Worm (Caenorhabditis elegans) whole organism, L3 larva: ENCODE measurements around the gene cest-9.2.
A peak's percentile ranks its signal among the peaks of the same experiment; 100 is the strongest.

Source experiments
- R02D3.7 ChIP-seq: fragments of 150-350 bp; optimal IDR thresholded peaks from 2 replicates; lab custom pipeline; 2014; ENCODE audit warnings: missing biosample characterization, missing genetic modification characterization
- ZK546.5 ChIP-seq: sonication (generic microtip); optimal IDR thresholded peaks from 2 replicates; lab custom pipeline; 2017; ENCODE audit warnings: missing biosample characterization, missing genetic modification characterization
- aly-2 ChIP-seq: fragments of 150-350 bp; optimal IDR thresholded peaks from 2 replicates; lab custom pipeline; 2014; ENCODE audit warnings: missing biosample characterization, missing genetic modification characterization
- ama-1 ChIP-seq: fragments of 150-350 bp; optimal IDR thresholded peaks from 2 replicates; lab custom pipeline; 2018
- ceh-16 ChIP-seq: sonication (generic microtip); optimal IDR thresholded peaks from 2 replicates; lab custom pipeline; 2017; ENCODE audit warnings: missing biosample characterization, missing genetic modification characterization
- ceh-82 ChIP-seq: fragments of 150-350 bp; optimal IDR thresholded peaks from 2 replicates; lab custom pipeline; 2014; ENCODE audit warnings: missing biosample characterization, missing genetic modification characterization
- ceh-9 ChIP-seq: sonication (generic microtip); optimal IDR thresholded peaks from 2 replicates; lab custom pipeline; 2018; ENCODE audit warnings: missing biosample characterization, missing genetic modification characterization
- daf-12 ChIP-seq: fragments of 150-350 bp; optimal IDR thresholded peaks from 2 replicates; lab custom pipeline; 2014; ENCODE audit warnings: missing biosample characterization, missing genetic modification reagents, missing genetic modification characterization
- egl-27 ChIP-seq: sonication (generic microtip); optimal IDR thresholded peaks from 4 replicates; lab custom pipeline; 2017; ENCODE audit warnings: missing biosample characterization, missing genetic modification reagents, missing genetic modification characterization
- egl-5 ChIP-seq: fragments of 150-350 bp; optimal IDR thresholded peaks from 2 replicates; lab custom pipeline; 2017; ENCODE audit warnings: missing biosample characterization, missing genetic modification reagents, missing genetic modification characterization, inconsistent platforms
- elt-1 ChIP-seq: fragments of 150-350 bp; optimal IDR thresholded peaks from 2 replicates; lab custom pipeline; 2014; ENCODE audit warnings: missing biosample characterization, missing genetic modification characterization
- elt-2 ChIP-seq: sonication (generic microtip); optimal IDR thresholded peaks from 2 replicates; lab custom pipeline; 2016; ENCODE audit warnings: missing genetic modification reagents, mild to moderate bottlenecking, missing genetic modification characterization, missing compliant biosample characterization
- elt-3 ChIP-seq, 3 experiments: fragments of 150-350 bp in 1 of 3; sonication (generic microtip) in 2 of 3; optimal IDR thresholded peaks; 2 replicates in 2 of 3; 4 replicates in 1 of 3; lab custom pipeline; 2014 to 2017; ENCODE audit warnings: missing biosample characterization in 3 of 3, missing genetic modification characterization in 3 of 3
- fkh-10 ChIP-seq: sonication (generic microtip); optimal IDR thresholded peaks from 2 replicates; lab custom pipeline; 2017; ENCODE audit warnings: missing biosample characterization, missing genetic modification reagents, missing genetic modification characterization
- fkh-2 ChIP-seq: fragments of 150-350 bp; optimal IDR thresholded peaks from 2 replicates; lab custom pipeline; 2014; ENCODE audit warnings: missing biosample characterization, missing genetic modification reagents, missing genetic modification characterization
- fos-1 ChIP-seq: fragments of 150-350 bp; optimal IDR thresholded peaks from 2 replicates; lab custom pipeline; 2014; ENCODE audit warnings: missing biosample characterization, missing genetic modification characterization
- hmg-11 ChIP-seq: sonication (generic microtip); optimal IDR thresholded peaks from 2 replicates; lab custom pipeline; 2016; ENCODE audit warnings: missing genetic modification characterization, missing compliant biosample characterization
- jun-1 ChIP-seq: fragments of 150-350 bp; optimal IDR thresholded peaks from 2 replicates; lab custom pipeline; 2014; ENCODE audit warnings: missing biosample characterization, missing genetic modification reagents, missing genetic modification characterization
- lin-39 ChIP-seq: fragments of 150-350 bp; optimal IDR thresholded peaks from 2 replicates; lab custom pipeline; 2018; ENCODE audit warnings: missing biosample characterization, missing genetic modification reagents, missing genetic modification characterization
- lsy-12 ChIP-seq: sonication (generic microtip); optimal IDR thresholded peaks from 2 replicates; lab custom pipeline; 2016; ENCODE audit warnings: mild to moderate bottlenecking, missing genetic modification characterization, missing compliant biosample characterization
- mdl-1 ChIP-seq: fragments of 150-350 bp; optimal IDR thresholded peaks from 2 replicates; lab custom pipeline; 2014; ENCODE audit warnings: missing biosample characterization, missing genetic modification characterization
- mml-1 ChIP-seq: fragments of 150-350 bp; sonication (generic microtip); optimal IDR thresholded peaks from 3 replicates; lab custom pipeline; 2014; ENCODE audit warnings: missing biosample characterization, missing genetic modification characterization
- nfya-1 ChIP-seq: sonication (generic microtip); optimal IDR thresholded peaks from 2 replicates; lab custom pipeline; 2017; ENCODE audit warnings: missing genetic modification characterization, mild to moderate bottlenecking, missing compliant biosample characterization, antibody characterized with exemption, moderate library complexity; ENCODE audit not compliant: insufficient read depth
- nhr-11 ChIP-seq: fragments of 150-350 bp; optimal IDR thresholded peaks from 2 replicates; lab custom pipeline; 2014; ENCODE audit warnings: missing biosample characterization, missing genetic modification characterization
- nhr-12 ChIP-seq: fragments of 150-350 bp; optimal IDR thresholded peaks from 2 replicates; lab custom pipeline; 2014; ENCODE audit warnings: missing biosample characterization, missing genetic modification characterization
- nhr-28 ChIP-seq: fragments of 150-350 bp; optimal IDR thresholded peaks from 2 replicates; lab custom pipeline; 2014; ENCODE audit warnings: missing biosample characterization, missing genetic modification characterization
- nhr-43 ChIP-seq: sonication (generic microtip); optimal IDR thresholded peaks from 2 replicates; lab custom pipeline; 2016; ENCODE audit warnings: mild to moderate bottlenecking, missing genetic modification characterization, missing compliant biosample characterization; ENCODE audit not compliant: poor library complexity, severe bottlenecking
- nhr-76 ChIP-seq: fragments of 150-350 bp; sonication (generic microtip); optimal IDR thresholded peaks from 5 replicates; lab custom pipeline; 2014; ENCODE audit warnings: missing biosample characterization, missing genetic modification characterization
- nhr-77 ChIP-seq: fragments of 150-350 bp; optimal IDR thresholded peaks from 2 replicates; lab custom pipeline; 2014; ENCODE audit warnings: missing biosample characterization, missing genetic modification characterization
- pha-4 ChIP-seq: fragments of 150-350 bp; optimal IDR thresholded peaks from 2 replicates; lab custom pipeline; 2014; ENCODE audit warnings: missing biosample characterization, missing genetic modification reagents, missing genetic modification characterization
- pqm-1 ChIP-seq: fragments of 150-350 bp; optimal IDR thresholded peaks from 2 replicates; lab custom pipeline; 2017; ENCODE audit warnings: missing biosample characterization, missing genetic modification characterization, inconsistent platforms
- sea-2 ChIP-seq: fragments of 150-350 bp; sonication (generic microtip); optimal IDR thresholded peaks from 4 replicates; lab custom pipeline; 2014; ENCODE audit warnings: missing biosample characterization, missing genetic modification reagents, missing genetic modification characterization
- skn-1 ChIP-seq: fragments of 150-350 bp; optimal IDR thresholded peaks from 2 replicates; lab custom pipeline; 2014; ENCODE audit warnings: missing biosample characterization, missing genetic modification characterization
- snpc-4 ChIP-seq: fragments of 150-350 bp; optimal IDR thresholded peaks from 2 replicates; lab custom pipeline; 2014; ENCODE audit warnings: missing biosample characterization, missing genetic modification characterization
- tbx-2 ChIP-seq: sonication (generic microtip); optimal IDR thresholded peaks from 2 replicates; lab custom pipeline; 2016; ENCODE audit warnings: mild to moderate bottlenecking, missing genetic modification characterization, missing compliant biosample characterization
- unc-39 ChIP-seq: sonication (generic microtip); optimal IDR thresholded peaks from 4 replicates; lab custom pipeline; 2017; ENCODE audit warnings: missing biosample characterization, missing genetic modification characterization
- unc-62 ChIP-seq: fragments of 150-350 bp; sonication (generic microtip); optimal IDR thresholded peaks from 4 replicates; lab custom pipeline; 2014; ENCODE audit warnings: missing biosample characterization, missing genetic modification reagents, missing genetic modification characterization
- zag-1 ChIP-seq: fragments of 150-350 bp; optimal IDR thresholded peaks from 2 replicates; lab custom pipeline; 2014; ENCODE audit warnings: missing biosample characterization, missing genetic modification characterization

cest-9.2 gene

ce11 chrX:12229651-12230050 is 7.7 kb downstream of the cest-9.2 start, which contains the start of gene cest-7:
Gene cest-7 (plus strand): TSS chrX:12229951.
- TF ChIP-seq ceh-82 (tag; lab: Kevin White, UChicago) (no peak), ama-1 (lab: Kevin White, UChicago) (no peak), zag-1 (tag; lab: Kevin White, UChicago) (no peak), tbx-2 (tag; lab: Kevin White, UChicago) (no peak), unc-39 (tag; lab: Kevin White, UChicago) (no peak), elt-2 (tag; lab: Kevin White, UChicago) (no peak), jun-1 (tag; lab: Kevin White, UChicago) (no peak)

- TF ChIP-seq nhr-28 = no peak
- TF ChIP-seq pqm-1 (tag; lab: Kevin White, UChicago) = peak; percentile 5
- no peak for TF ChIP-seq egl-27
- TF ChIP-seq sea-2 (GFP tag; lab: Kevin White, UChicago) = no peak
- no peak for TF ChIP-seq egl-5
- no peak for TF ChIP-seq nhr-43 (tag; lab: Kevin White, UChicago)
- TF ChIP-seq ZK546.5 (tag; lab: Kevin White, UChicago) = no peak
- no peak for TF ChIP-seq daf-12 (tag; lab: Kevin White, UChicago)
- no peak for TF ChIP-seq zag-1 (tag; lab: Kevin White, UChicago)
- TF ChIP-seq mml-1 (tag; lab: Kevin White, UChicago) = no peak
- TF ChIP-seq elt-2 (tag; lab: Kevin White, UChicago) = peak; percentile 74
- TF ChIP-seq nhr-12 (tag; lab: Kevin White, UChicago) = no peak
- TF ChIP-seq skn-1 = no peak
- no peak for TF ChIP-seq elt-3 (tag; optimal IDR thresholded peaks at IDR 0.05; lab: Kevin White, UChicago)
- no peak for TF ChIP-seq fkh-2 (tag; lab: Kevin White, UChicago)
- TF ChIP-seq, all 47 proteins: peak for 2
Measured at ce11 chrX:12230357-12230756, 8.4 kb downstream of the cest-9.2 start.

ce11 chrX:12234424-12234823 is 12.5 kb downstream of the cest-9.2 start:
- no peak for TF ChIP-seq unc-62 (GFP tag; lab: Kevin White, UChicago)
- TF ChIP-seq nhr-76 (tag; lab: Kevin White, UChicago) = no peak
- TF ChIP-seq pha-4 (tag; lab: Kevin White, UChicago) = peak; percentile 37
- TF ChIP-seq fkh-10 (GFP tag; lab: Kevin White, UChicago) = no peak
- peak; percentile 33 for TF ChIP-seq elt-2 (tag; lab: Kevin White, UChicago)
- peak; percentile 41 for TF ChIP-seq pqm-1 (tag; lab: Kevin White, UChicago)

DNA sequence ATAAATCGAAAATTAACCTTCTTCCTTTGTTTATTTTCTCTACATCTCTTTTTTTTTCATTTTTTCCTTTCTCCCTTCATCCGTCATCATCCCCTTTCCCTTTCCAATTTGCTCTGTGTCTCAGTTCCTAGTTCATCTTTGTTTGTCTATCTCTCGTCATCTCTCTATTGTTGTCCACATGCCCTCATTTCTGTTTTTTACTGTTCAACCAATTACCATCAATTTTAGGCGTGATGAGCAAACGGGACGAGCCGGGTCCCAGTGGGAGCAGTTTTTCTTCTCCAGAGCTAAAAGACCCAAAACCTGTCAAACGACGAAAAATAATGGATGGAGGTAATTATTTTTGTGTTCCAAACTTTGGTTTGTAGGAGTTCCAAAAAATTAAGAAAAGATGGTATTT is 13.5 kb downstream of the cest-9.2 start, which contains the start of gene C23H4.6:
Gene C23H4.6, plus strand, starts transcription at position 219 of the 400 bp plus-strand sequence.
- TF ChIP-seq nhr-11 (tag; lab: Kevin White, UChicago) = no peak
- TF ChIP-seq tbx-2 (tag; lab: Kevin White, UChicago) = no peak
- no peak for TF ChIP-seq aly-2
- TF ChIP-seq mml-1 (tag; lab: Kevin White, UChicago) = no peak
- TF ChIP-seq ceh-9 = no peak
- TF ChIP-seq jun-1 (tag; lab: Kevin White, UChicago) = no peak
- TF ChIP-seq lin-39 (tag; lab: Kevin White, UChicago) = no peak
- TF ChIP-seq hmg-11 (tag; lab: Kevin White, UChicago) = no peak
- TF ChIP-seq nhr-76 (tag; lab: Kevin White, UChicago) = no peak
- TF ChIP-seq sea-2 (GFP tag; lab: Kevin White, UChicago) = no peak
- no peak for TF ChIP-seq lsy-12 (tag; lab: Kevin White, UChicago)
- no peak for TF ChIP-seq egl-27
- no peak for TF ChIP-seq R02D3.7 (tag; lab: Kevin White, UChicago)
- no peak for TF ChIP-seq nhr-28

- TF ChIP-seq lsy-12 (tag; lab: Kevin White, UChicago) (no peak), sea-2 (GFP tag; lab: Kevin White, UChicago) (no peak), pha-4 (tag; lab: Kevin White, UChicago) (peak; percentile 53), nhr-77 (tag; lab: Kevin White, UChicago) (no peak), tbx-2 (tag; lab: Kevin White, UChicago) (no peak), ZK546.5 (tag; lab: Kevin White, UChicago) (no peak), ceh-9 (no peak), elt-2 (tag; lab: Kevin White, UChicago) (peak; percentile 37), elt-1 (tag; lab: Kevin White, UChicago) (no peak), snpc-4 (no peak), aly-2 (no peak), zag-1 (tag; lab: Kevin White, UChicago) (no peak), ceh-16 (tag; lab: Kevin White, UChicago) (no peak), hmg-11 (tag; lab: Kevin White, UChicago) (no peak), mdl-1 (no peak), nfya-1 (tag; lab: Kevin White, UChicago) (no peak), pqm-1 (tag; lab: Kevin White, UChicago) (peak; percentile 50), fos-1 (tag; lab: Kevin White, UChicago) (no peak)
Measured at ce11 chrX:12241457-12241856, 19.5 kb downstream of the cest-9.2 start, which contains the start of gene cest-3. Gene cest-3 (plus strand): TSS chrX:12241646.
